Fruit fly (Drosophila melanogaster) whole organism, embryonic: Measurements from ENCODE around the gene CG12290.

ENCODE experiments used
- Antp ChIP-seq: fragments of 200-800 bp; sonication (Bioruptor generic); optimal IDR thresholded peaks from 3 replicates; lab custom pipeline; 2016; ENCODE audit warnings: missing biosample characterization, missing genetic modification characterization
- Asciz ChIP-seq: fragments of 200-800 bp; sonication (Bioruptor generic); optimal IDR thresholded peaks from 2 replicates; lab custom pipeline; 2017; ENCODE audit warnings: missing biosample characterization, mild to moderate bottlenecking, missing genetic modification characterization, missing genetic modification reagents
- Atf3 ChIP-seq: fragments of 200-800 bp; sonication (Bioruptor generic); optimal IDR thresholded peaks from 3 replicates; lab custom pipeline; 2016; ENCODE audit warnings: missing biosample characterization, missing genetic modification characterization
- C15 ChIP-seq: fragments of 200-800 bp; sonication (Bioruptor generic); IDR thresholded peaks from 3 replicates; pipeline ENCODE4 v1.3.6; 2022; ENCODE audit warnings: missing biosample characterization, missing genetic modification characterization
- CG10462 ChIP-seq: fragments of 200-800 bp; sonication (Bioruptor generic); optimal IDR thresholded peaks from 2 replicates; lab custom pipeline; 2016; ENCODE audit warnings: missing biosample characterization, missing genetic modification characterization
- CG10543 ChIP-seq: fragments of 200-800 bp; sonication (Bioruptor generic); optimal IDR thresholded peaks from 3 replicates; lab custom pipeline; 2017; ENCODE audit warnings: missing biosample characterization, mild to moderate bottlenecking, missing genetic modification characterization, moderate library complexity
- CG10979 ChIP-seq: fragments of 200-800 bp; sonication (Bioruptor generic); optimal IDR thresholded peaks from 2 replicates; lab custom pipeline; 2018; ENCODE audit warnings: missing biosample characterization, mild to moderate bottlenecking, missing genetic modification characterization, moderate library complexity
- CG13123 ChIP-seq: fragments of 200-800 bp; sonication (Bioruptor generic); optimal IDR thresholded peaks from 2 replicates; lab custom pipeline; 2016; ENCODE audit warnings: missing biosample characterization, missing genetic modification characterization
- CG14050 ChIP-seq: fragments of 200-800 bp; sonication (Bioruptor generic); IDR thresholded peaks from 3 replicates; pipeline ENCODE4 v1.3.6; 2022; ENCODE audit warnings: missing biosample characterization, missing genetic modification characterization
- CG14441 ChIP-seq: fragments of 200-800 bp; sonication (Bioruptor generic); IDR thresholded peaks from 2 replicates; pipeline ENCODE4 v1.3.6; 2022; ENCODE audit warnings: missing biosample characterization, missing genetic modification characterization
- CG15269 ChIP-seq: fragments of 200-800 bp; sonication (Bioruptor generic); optimal IDR thresholded peaks from 2 replicates; lab custom pipeline; 2018; ENCODE audit warnings: missing biosample characterization, mild to moderate bottlenecking, missing genetic modification characterization, moderate library complexity
- CG15601 ChIP-seq: fragments of 200-800 bp; sonication (Bioruptor generic); optimal IDR thresholded peaks from 3 replicates; lab custom pipeline; 2019; ENCODE audit warnings: missing biosample characterization, mild to moderate bottlenecking, missing genetic modification characterization, moderate library complexity
- CG1602 ChIP-seq: fragments of 200-800 bp; sonication (Bioruptor generic); optimal IDR thresholded peaks from 3 replicates; lab custom pipeline; 2016; ENCODE audit warnings: missing biosample characterization, missing genetic modification characterization
- CG17829 ChIP-seq: fragments of 200-800 bp; optimal IDR thresholded peaks from 2 replicates; lab custom pipeline; 2019; ENCODE audit warnings: missing biosample characterization, mild to moderate bottlenecking, missing genetic modification characterization, moderate library complexity
- CG2120 ChIP-seq: fragments of 200-800 bp; sonication (Bioruptor generic); optimal IDR thresholded peaks from 3 replicates; lab custom pipeline; 2016; ENCODE audit warnings: missing biosample characterization, missing genetic modification characterization
- CG2129 ChIP-seq: fragments of 200-800 bp; sonication (Bioruptor generic); IDR thresholded peaks from 2 replicates; pipeline ENCODE4 v1.3.6; 2022; ENCODE audit warnings: missing biosample characterization, missing genetic modification characterization; ENCODE audit not compliant: partially characterized antibody
- CG2202 ChIP-seq: fragments of 200-800 bp; sonication (Bioruptor generic); optimal IDR thresholded peaks from 2 replicates; lab custom pipeline; 2018; ENCODE audit warnings: missing biosample characterization, mild to moderate bottlenecking, missing genetic modification characterization
- CG3065 ChIP-seq: fragments of 200-800 bp; sonication (Bioruptor generic); optimal IDR thresholded peaks from 2 replicates; lab custom pipeline; 2016; ENCODE audit warnings: missing biosample characterization, missing genetic modification characterization
- CG33557 ChIP-seq: fragments of 200-800 bp; sonication (Bioruptor generic); optimal IDR thresholded peaks from 2 replicates; lab custom pipeline; 2019; ENCODE audit warnings: missing biosample characterization, mild to moderate bottlenecking, missing genetic modification characterization, moderate library complexity
- CG4282 ChIP-seq: fragments of 200-800 bp; sonication (Bioruptor generic); optimal IDR thresholded peaks from 2 replicates; lab custom pipeline; 2016; ENCODE audit warnings: missing biosample characterization, missing genetic modification characterization
- CG5245 ChIP-seq: fragments of 200-800 bp; sonication (Bioruptor generic); optimal IDR thresholded peaks from 3 replicates; lab custom pipeline; 2016; ENCODE audit warnings: missing biosample characterization, missing genetic modification characterization
- CG6689 ChIP-seq: fragments of 200-800 bp; sonication (Bioruptor generic); IDR thresholded peaks from 2 replicates; pipeline ENCODE4 v1.3.6; 2022; ENCODE audit warnings: missing biosample characterization, missing genetic modification characterization
- CG8281 ChIP-seq: fragments of 200-800 bp; sonication (Bioruptor generic); optimal IDR thresholded peaks from 2 replicates; lab custom pipeline; 2018; ENCODE audit warnings: missing biosample characterization, mild to moderate bottlenecking, missing genetic modification characterization, moderate library complexity
- CG9727 ChIP-seq: fragments of 200-800 bp; sonication (Bioruptor generic); optimal IDR thresholded peaks from 3 replicates; lab custom pipeline; 2017; ENCODE audit warnings: missing biosample characterization, mild to moderate bottlenecking, missing genetic modification characterization
- Deaf1 ChIP-seq: fragments of 200-800 bp; optimal IDR thresholded peaks from 3 replicates; lab custom pipeline; 2019; ENCODE audit warnings: missing biosample characterization, mild to moderate bottlenecking, missing genetic modification characterization, moderate library complexity
- HLH54F ChIP-seq: fragments of 200-800 bp; sonication (Bioruptor generic); optimal IDR thresholded peaks from 3 replicates; lab custom pipeline; 2016; ENCODE audit warnings: missing biosample characterization, missing genetic modification characterization
- MBD-R2 ChIP-seq: fragments of 200-800 bp; sonication (Bioruptor generic); IDR thresholded peaks from 2 replicates; pipeline ENCODE4 v1.3.6; 2022; ENCODE audit warnings: missing biosample characterization, missing genetic modification characterization
- MTF-1 ChIP-seq: fragments of 200-800 bp; sonication (Bioruptor generic); optimal IDR thresholded peaks from 2 replicates; lab custom pipeline; 2018; ENCODE audit warnings: missing biosample characterization, mild to moderate bottlenecking, missing genetic modification characterization, borderline replicate concordance
- NfI ChIP-seq: fragments of 200-800 bp; sonication (Bioruptor generic); optimal IDR thresholded peaks from 3 replicates; lab custom pipeline; 2018; ENCODE audit warnings: missing biosample characterization, mild to moderate bottlenecking, missing genetic modification characterization, moderate library complexity
- Oli ChIP-seq: fragments of 200-800 bp; sonication (Bioruptor generic); optimal IDR thresholded peaks from 2 replicates; lab custom pipeline; 2018; ENCODE audit warnings: missing biosample characterization, mild to moderate bottlenecking, missing genetic modification characterization, moderate library complexity
- PHDP ChIP-seq: fragments of 200-800 bp; sonication (Bioruptor generic); optimal IDR thresholded peaks from 3 replicates; lab custom pipeline; 2018; ENCODE audit warnings: missing biosample characterization, mild to moderate bottlenecking, missing genetic modification characterization, moderate library complexity
- TFAM ChIP-seq: fragments of 200-800 bp; sonication (Bioruptor generic); optimal IDR thresholded peaks from 2 replicates; lab custom pipeline; 2017; ENCODE audit warnings: missing biosample characterization, missing genetic modification characterization, inconsistent platforms
- YL-1 ChIP-seq: fragments of 200-800 bp; sonication (Bioruptor generic); optimal IDR thresholded peaks from 3 replicates; lab custom pipeline; 2017; ENCODE audit warnings: missing biosample characterization, mild to moderate bottlenecking, missing genetic modification characterization
- amos ChIP-seq: fragments of 200-800 bp; sonication (Bioruptor generic); IDR thresholded peaks from 2 replicates; pipeline ENCODE4 v1.3.6; 2022; ENCODE audit warnings: missing biosample characterization, missing genetic modification characterization; ENCODE audit not compliant: partially characterized antibody
- crp ChIP-seq, 2 experiments: fragments of 200-800 bp; sonication (Bioruptor generic); optimal IDR thresholded peaks; 2 replicates in 1 of 2; 3 replicates in 1 of 2; lab custom pipeline; 2017; ENCODE audit warnings: missing biosample characterization in 2 of 2, missing genetic modification characterization in 2 of 2, mild to moderate bottlenecking in 1 of 2, moderate library complexity in 1 of 2
- dan ChIP-seq: fragments of 200-800 bp; sonication (Bioruptor generic); IDR thresholded peaks from 2 replicates; pipeline ENCODE4 v1.3.6; 2022; ENCODE audit warnings: missing biosample characterization, missing genetic modification characterization
- danr ChIP-seq: fragments of 200-800 bp; sonication (Bioruptor generic); IDR thresholded peaks from 2 replicates; pipeline ENCODE4 v1.3.6; 2022; ENCODE audit warnings: missing biosample characterization, missing genetic modification characterization
- disco-r ChIP-seq: fragments of 200-800 bp; sonication (Bioruptor generic); optimal IDR thresholded peaks from 2 replicates; lab custom pipeline; 2016; ENCODE audit warnings: missing biosample characterization, missing genetic modification characterization
- dmrt11E ChIP-seq: fragments of 200-800 bp; sonication (Bioruptor generic); optimal IDR thresholded peaks from 3 replicates; lab custom pipeline; 2018; ENCODE audit warnings: missing biosample characterization, mild to moderate bottlenecking, missing genetic modification characterization, moderate library complexity
- esg ChIP-seq: fragments of 200-800 bp; sonication (Bioruptor generic); conservative IDR thresholded peaks from 2 replicates; pipeline ENCODE4 v1.3.6; 2022; ENCODE audit warnings: missing biosample characterization, missing genetic modification characterization
- gem ChIP-seq: fragments of 200-800 bp; sonication (Bioruptor generic); optimal IDR thresholded peaks from 2 replicates; lab custom pipeline; 2019; ENCODE audit warnings: missing biosample characterization, mild to moderate bottlenecking, missing genetic modification characterization, moderate library complexity
- insv ChIP-seq, 2 experiments: fragments of 200-800 bp; sonication (Bioruptor generic); optimal IDR thresholded peaks; 3 replicates each; lab custom pipeline; 2016 to 2018; ENCODE audit warnings: missing biosample characterization in 2 of 2, missing genetic modification characterization in 2 of 2
- ken ChIP-seq: fragments of 200-800 bp; sonication (Bioruptor generic); IDR thresholded peaks from 3 replicates; pipeline ENCODE4 v1.3.6; 2022; ENCODE audit warnings: missing biosample characterization, missing genetic modification characterization
- mirr ChIP-seq: fragments of 200-800 bp; sonication (Bioruptor generic); optimal IDR thresholded peaks from 3 replicates; lab custom pipeline; 2018; ENCODE audit warnings: missing biosample characterization, mild to moderate bottlenecking, missing genetic modification characterization
- phol ChIP-seq: fragments of 200-800 bp; sonication (Bioruptor generic); optimal IDR thresholded peaks from 3 replicates; lab custom pipeline; 2018; ENCODE audit warnings: missing biosample characterization, mild to moderate bottlenecking, missing genetic modification characterization, moderate library complexity
- slbo ChIP-seq: fragments of 200-800 bp; sonication (Bioruptor generic); IDR thresholded peaks from 2 replicates; pipeline ENCODE4 v1.3.6; 2022; ENCODE audit warnings: missing biosample characterization, missing genetic modification characterization
- slp2 ChIP-seq: fragments of 200-800 bp; sonication (Bioruptor generic); optimal IDR thresholded peaks from 2 replicates; lab custom pipeline; 2016; ENCODE audit warnings: missing biosample characterization, missing genetic modification characterization
- sr ChIP-seq: fragments of 200-800 bp; sonication (Bioruptor generic); IDR thresholded peaks from 3 replicates; pipeline ENCODE4 v1.3.6; 2022; ENCODE audit warnings: missing biosample characterization, missing genetic modification characterization
- sug ChIP-seq: fragments of 200-800 bp; optimal IDR thresholded peaks from 2 replicates; lab custom pipeline; 2019; ENCODE audit warnings: missing biosample characterization, mild to moderate bottlenecking, missing genetic modification characterization, moderate library complexity
- wdn ChIP-seq: fragments of 200-800 bp; sonication (Bioruptor generic); IDR thresholded peaks from 2 replicates; pipeline ENCODE4 v1.3.6; 2022; ENCODE audit warnings: missing biosample characterization, missing genetic modification characterization
- zen2 ChIP-seq: fragments of 200-800 bp; sonication (Bioruptor generic); IDR thresholded peaks from 3 replicates; pipeline ENCODE4 v1.3.6; 2022; ENCODE audit warnings: missing biosample characterization, missing genetic modification characterization; ENCODE audit not compliant: partially characterized antibody

CG12290 gene

DNA sequence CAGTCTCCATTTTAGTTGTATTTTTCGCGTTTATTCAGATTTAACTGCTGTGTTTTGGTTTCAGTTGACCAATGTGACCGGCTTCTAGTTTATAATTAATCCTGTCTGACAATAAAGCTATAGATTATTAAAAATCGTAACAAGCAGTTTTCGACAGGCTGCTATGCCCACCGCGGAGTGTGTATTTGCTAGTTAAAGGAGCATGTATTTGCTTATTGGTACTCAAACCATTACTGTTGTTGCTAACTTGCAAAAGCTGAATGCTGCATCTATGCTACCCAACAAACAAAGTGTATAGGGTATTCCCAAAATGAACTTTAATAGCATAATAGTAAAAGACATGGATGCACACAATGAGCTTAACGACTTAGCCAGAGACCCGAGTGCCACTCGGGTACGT lies 41.3 kb upstream of the CG12290 start, which contains the start of gene CG6073 (continued):
- TF ChIP-seq zen2 (GFP tag; lab: Robert Waterston, UW) (no peak), CG10462 (GFP tag; lab: Kevin White, UChicago) (no peak), CG6689 (no peak), CG14441 (GFP tag; lab: Robert Waterston, UW) (0 out of 2 replicates have a peak, but pooled peaks have one; percentile 40), CG8281 (tag; lab: Kevin White, UChicago) (no peak), insv (GFP tag; optimal IDR thresholded peaks at IDR 0.05; lab: Kevin White, UChicago) (peak in 1 of 2 experiments; percentile 50), C15 (GFP tag; lab: Robert Waterston, UW) (no peak), Antp (GFP tag; lab: Kevin White, UChicago) (peak; percentile 38), Atf3 (GFP tag; lab: Kevin White, UChicago) (peak; percentile 55), CG5245 (GFP tag; lab: Kevin White, UChicago) (no peak), CG17829 (peak; percentile 61), phol (peak; percentile 70), CG2129 (GFP tag; lab: Robert Waterston, UW) (no peak), CG1602 (GFP tag; lab: Kevin White, UChicago) (peak; percentile 95), MBD-R2 (GFP tag; lab: Robert Waterston, UW) (peak; percentile 88), disco-r (GFP tag; lab: Kevin White, UChicago) (peak; percentile 14), MTF-1 (GFP tag; lab: Kevin White, UChicago) (no peak), wdn (GFP tag; lab: Robert Waterston, UW) (no peak), CG15269 (peak; percentile 31), ken (no peak), slbo (peak; percentile 72), Oli (tag; lab: Kevin White, UChicago) (peak; percentile 3), CG4282 (peak; percentile 28), PHDP (tag; lab: Kevin White, UChicago) (peak; percentile 26), CG13123 (peak; percentile 29), gem (tag; lab: Kevin White, UChicago) (peak; percentile 51), danr (GFP tag; lab: Robert Waterston, UW) (no peak), CG3065 (GFP tag; lab: Kevin White, UChicago) (no peak), CG9727 (GFP tag; lab: Kevin White, UChicago) (no peak), CG10543 (peak; percentile 4), CG2202 (tag; lab: Kevin White, UChicago) (no peak), NfI (peak; percentile 49), Asciz (no peak), amos (peak; percentile 57), crp (GFP tag; optimal IDR thresholded peaks at IDR 0.05; lab: Kevin White, UChicago) (no peak), dmrt11E (tag; lab: Kevin White, UChicago) (no peak), TFAM (GFP tag; lab: Kevin White, UChicago) (no peak), sr (GFP tag; lab: Robert Waterston, UW) (no peak), Deaf1 (tag; lab: Kevin White, UChicago) (peak; percentile 43), CG33557 (GFP tag; lab: Kevin White, UChicago) (no peak), CG2120 (GFP tag; lab: Kevin White, UChicago) (peak; percentile 76), esg (no peak; the same call in 1 of the 2 replicates), CG14050 (GFP tag; lab: Robert Waterston, UW) (no peak), HLH54F (peak; percentile 62), dan (GFP tag; lab: Robert Waterston, UW) (no peak), slp2 (peak; percentile 21), mirr (GFP tag; lab: Kevin White, UChicago) (peak; percentile 24), CG15601 (tag; lab: Kevin White, UChicago) (peak; percentile 68), YL-1 (GFP tag; lab: Kevin White, UChicago) (peak; percentile 48), CG10979 (tag; lab: Kevin White, UChicago) (no peak), sug (peak; percentile 64)
